Fruit fly (Drosophila melanogaster): ENCODE results near the gene mthl6.
"Not testable (repeated sequence)": the region's sequence is repeated elsewhere in the genome, so short reads cannot be mapped to it uniquely, and the experiment has no call there.

The mthl6 gene

dm6 chr3L:7496097-7496496 lies 10.3 kb downstream of the mthl6 start, which contains the start of gene Cyp4d8:
TSS of gene Cyp4d8 (minus strand) at chr3L:7496197.
- TF ChIP-seq CG8478 (optimal IDR thresholded peaks at IDR 0.05) (no peak), psq (optimal IDR thresholded peaks at IDR 0.05) (no peak), Dll (optimal IDR thresholded peaks at IDR 0.05) (no peak), usp (GFP tag; optimal IDR thresholded peaks at IDR 0.05) (no peak), EcR (GFP tag; optimal IDR thresholded peaks at IDR 0.05) (no peak), pan (optimal IDR thresholded peaks at IDR 0.05) (no peak)

dm6 chr3L:7498731-7499130 lies 13.0 kb downstream of the mthl6 start, which contains the start of gene CG8539:
TSS of gene CG8539 (minus strand) at chr3L:7498831.
- TF ChIP-seq CG8478 (optimal IDR thresholded peaks at IDR 0.05); usp (GFP tag; optimal IDR thresholded peaks at IDR 0.05); pan (optimal IDR thresholded peaks at IDR 0.05): not testable (repeated sequence)

dm6 chr3L:7506117-7506516 lies 20.4 kb downstream of the mthl6 start, which contains the start of gene CG7548:
TSS of gene CG7548 (minus strand) at chr3L:7506217.
- TF ChIP-seq CG8478 (optimal IDR thresholded peaks at IDR 0.05) (no peak), EcR (GFP tag; optimal IDR thresholded peaks at IDR 0.05) (no peak), usp (GFP tag; optimal IDR thresholded peaks at IDR 0.05) (no peak), Dll (optimal IDR thresholded peaks at IDR 0.05) (no peak), psq (optimal IDR thresholded peaks at IDR 0.05) (no peak), pan (optimal IDR thresholded peaks at IDR 0.05) (no peak)

DNA sequence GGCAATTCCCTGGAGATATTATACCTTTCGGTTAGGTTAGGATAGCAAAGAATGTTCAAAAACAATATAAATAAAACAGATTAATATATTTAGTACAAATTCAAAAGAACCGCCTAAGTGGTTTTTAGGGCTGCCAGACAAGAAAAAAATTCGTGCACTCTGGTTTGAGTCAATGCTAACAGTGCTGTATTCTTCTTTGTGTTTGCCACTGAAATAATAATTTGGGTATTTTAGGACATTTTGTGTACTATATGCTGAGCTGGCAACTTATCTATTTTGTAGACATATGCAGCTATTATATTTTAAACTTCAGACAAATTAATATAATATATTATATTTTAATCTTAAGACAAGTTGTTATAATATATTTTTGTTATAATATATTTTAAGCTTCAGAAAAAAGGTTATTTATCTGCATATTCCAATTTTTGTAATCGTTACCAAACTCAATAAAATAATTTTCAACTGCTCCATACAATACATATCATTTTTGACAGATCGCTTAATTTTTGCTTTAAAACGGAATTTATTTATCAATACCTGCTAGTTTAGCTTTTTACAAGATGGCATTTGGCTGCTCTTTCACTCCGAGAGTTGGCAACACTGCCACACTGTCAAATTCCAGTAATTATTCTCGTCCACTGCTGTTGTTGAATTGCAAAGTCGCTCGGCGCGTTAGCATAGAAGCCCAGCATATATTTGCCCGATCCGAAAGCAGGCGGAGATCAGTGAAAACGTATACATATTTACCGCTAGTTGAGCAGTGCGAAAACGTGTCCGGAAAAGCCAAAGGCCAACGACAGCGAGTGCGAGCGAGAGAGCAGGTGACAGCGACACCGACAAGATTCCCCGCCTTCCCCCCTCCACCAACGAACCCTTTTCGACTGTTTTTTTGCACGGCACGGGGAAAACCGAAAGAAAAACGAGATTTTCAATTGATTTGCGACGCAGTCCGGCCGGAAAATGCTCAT lies 24.9 kb downstream of the mthl6 start, which contains the start of gene CG7546:
TSS of gene CG7546 (plus strand) at position 573 of the 971 bp plus-strand sequence.
- TF ChIP-seq Dll (optimal IDR thresholded peaks at IDR 0.05): no peak
- TF ChIP-seq CG8478 (optimal IDR thresholded peaks at IDR 0.05): no peak
- no peak for TF ChIP-seq EcR (GFP tag; optimal IDR thresholded peaks at IDR 0.05)

DNA sequence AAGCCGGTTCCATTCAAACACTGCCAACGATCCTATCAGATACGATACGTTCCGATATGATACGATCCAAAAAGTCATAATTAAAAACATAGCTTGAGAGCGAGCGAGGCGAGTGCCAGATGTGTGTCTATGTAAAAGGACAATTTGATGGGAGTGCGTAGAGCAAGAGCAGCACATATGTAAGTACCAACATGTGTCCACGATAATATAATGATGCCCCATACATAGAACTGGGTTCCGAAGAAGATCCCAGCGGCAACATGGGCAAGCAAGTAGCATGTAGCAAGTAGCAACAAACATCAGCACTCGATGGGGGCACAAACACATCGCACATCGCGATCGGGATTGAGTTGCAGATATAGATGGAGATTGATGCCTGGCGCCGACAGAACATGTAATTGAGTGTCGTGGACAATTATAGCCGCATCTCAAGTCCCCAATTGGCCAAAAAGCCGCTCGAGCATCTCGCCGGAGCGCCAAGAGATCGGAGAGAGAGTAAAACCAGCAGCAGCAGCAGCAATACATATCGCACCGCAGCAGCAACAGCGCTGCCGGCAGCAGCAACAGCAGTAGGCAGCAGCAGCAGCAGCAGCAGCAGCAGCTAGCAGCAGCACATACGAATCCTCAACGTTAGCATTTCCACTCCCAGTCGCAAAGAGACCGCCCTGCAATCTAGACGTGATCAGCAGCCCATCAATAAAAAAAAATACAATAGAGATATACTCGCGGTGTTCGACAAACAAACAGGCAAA lies 32.8 kb downstream of the mthl6 start, which contains the start of gene ltl:
TSS of gene ltl (plus strand) at position 647 of the 752 bp plus-strand sequence.
- no peak for TF ChIP-seq CG8478 (optimal IDR thresholded peaks at IDR 0.05)
- TF ChIP-seq EcR (GFP tag; optimal IDR thresholded peaks at IDR 0.05): no peak
- TF ChIP-seq usp (GFP tag; optimal IDR thresholded peaks at IDR 0.05): no peak
- TF ChIP-seq psq (optimal IDR thresholded peaks at IDR 0.05): no peak
- no peak for TF ChIP-seq Dll (optimal IDR thresholded peaks at IDR 0.05)
- no peak for TF ChIP-seq pan (optimal IDR thresholded peaks at IDR 0.05)

DNA sequence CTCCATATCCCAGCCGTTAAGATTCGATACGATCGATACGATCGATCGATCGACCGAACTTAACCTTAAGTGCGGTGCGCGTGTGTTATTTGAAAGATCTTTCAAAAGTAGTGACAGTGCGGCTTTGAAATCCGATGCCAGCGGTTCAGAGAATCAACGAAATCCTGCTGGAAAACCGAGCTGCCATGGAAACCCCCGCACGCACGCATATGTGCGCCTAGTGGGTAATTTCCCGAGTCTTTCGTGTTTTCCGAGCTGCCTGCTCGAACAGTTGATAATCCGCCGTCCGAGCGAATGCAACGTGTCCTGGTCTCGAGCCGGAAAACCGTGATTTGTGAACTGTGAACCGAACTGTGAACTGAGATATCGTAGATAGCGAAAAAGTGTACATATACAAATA lies 33.5 kb downstream of the mthl6 start:
- TF ChIP-seq EcR (GFP tag; optimal IDR thresholded peaks at IDR 0.05) (no peak), pan (optimal IDR thresholded peaks at IDR 0.05) (no peak), CG8478 (optimal IDR thresholded peaks at IDR 0.05) (no peak), psq (optimal IDR thresholded peaks at IDR 0.05) (no peak), Dll (optimal IDR thresholded peaks at IDR 0.05) (no peak), usp (GFP tag; optimal IDR thresholded peaks at IDR 0.05) (no peak)

- TF ChIP-seq pan (optimal IDR thresholded peaks at IDR 0.05) (no peak), CG8478 (optimal IDR thresholded peaks at IDR 0.05) (no peak), psq (optimal IDR thresholded peaks at IDR 0.05) (no peak), usp (GFP tag; optimal IDR thresholded peaks at IDR 0.05) (no peak), EcR (GFP tag; optimal IDR thresholded peaks at IDR 0.05) (no peak), Dll (optimal IDR thresholded peaks at IDR 0.05) (no peak)
Observed at dm6 chr3L:7520619-7521018, 34.9 kb downstream of the mthl6 start.

- TF ChIP-seq usp (GFP tag; optimal IDR thresholded peaks at IDR 0.05) (no peak), pan (optimal IDR thresholded peaks at IDR 0.05) (no peak), EcR (GFP tag; optimal IDR thresholded peaks at IDR 0.05) (no peak), psq (optimal IDR thresholded peaks at IDR 0.05) (no peak), CG8478 (optimal IDR thresholded peaks at IDR 0.05) (no peak), Dll (optimal IDR thresholded peaks at IDR 0.05) (no peak)
Observed at dm6 chr3L:7521847-7522246, 36.1 kb downstream of the mthl6 start.

dm6 chr3L:7527661-7528379 lies 42.1 kb downstream of the mthl6 start:
- TF ChIP-seq Dll (optimal IDR thresholded peaks at IDR 0.05) (no peak), psq (optimal IDR thresholded peaks at IDR 0.05) (no peak), pan (optimal IDR thresholded peaks at IDR 0.05) (no peak), usp (GFP tag; optimal IDR thresholded peaks at IDR 0.05) (no peak), EcR (GFP tag; optimal IDR thresholded peaks at IDR 0.05) (no peak), CG8478 (optimal IDR thresholded peaks at IDR 0.05) (no peak)

dm6 chr3L:7528380-7529080 lies 42.8 kb downstream of the mthl6 start, which contains the start of gene lqf:
TSS of gene lqf (plus strand) at chr3L:7528780.
- TF ChIP-seq usp (GFP tag; optimal IDR thresholded peaks at IDR 0.05) (no peak), EcR (GFP tag; optimal IDR thresholded peaks at IDR 0.05) (no peak), psq (optimal IDR thresholded peaks at IDR 0.05) (no peak), CG8478 (optimal IDR thresholded peaks at IDR 0.05) (no peak), pan (optimal IDR thresholded peaks at IDR 0.05) (no peak), Dll (optimal IDR thresholded peaks at IDR 0.05) (no peak)

All from whole organism.